Fruit fly (Drosophila melanogaster) whole organism, embryonic: ENCODE data around the gene CG32313.
A peak's percentile ranks its signal among the peaks of the same experiment; 100 is the strongest.

ENCODE experiments used
- B-H1 ChIP-seq: fragments of 200-800 bp; sonication (Bioruptor generic); IDR thresholded peaks from 3 replicates; pipeline ENCODE4 v1.3.6; 2022; ENCODE audit warnings: missing biosample characterization, missing genetic modification characterization
- CG10209 ChIP-seq: fragments of 200-800 bp; sonication (Bioruptor generic); optimal IDR thresholded peaks from 3 replicates; lab custom pipeline; 2017; ENCODE audit warnings: missing biosample characterization, mild to moderate bottlenecking, missing genetic modification characterization, missing genetic modification reagents
- CG11085 ChIP-seq: fragments of 200-800 bp; sonication (Bioruptor generic); IDR thresholded peaks from 2 replicates; pipeline ENCODE4 v1.3.6; 2022; ENCODE audit warnings: missing biosample characterization, missing genetic modification characterization
- CG11093 ChIP-seq: fragments of 200-800 bp; sonication (Bioruptor generic); IDR thresholded peaks from 3 replicates; pipeline ENCODE4 v1.3.6; 2022; ENCODE audit warnings: missing biosample characterization, missing genetic modification characterization
- CG12659 ChIP-seq: fragments of 200-800 bp; sonication (Bioruptor generic); optimal IDR thresholded peaks from 3 replicates; lab custom pipeline; 2017; ENCODE audit warnings: mild to moderate bottlenecking, missing biosample characterization, missing genetic modification reagents, missing genetic modification characterization
- CG1602 ChIP-seq: fragments of 200-800 bp; sonication (Bioruptor generic); optimal IDR thresholded peaks from 3 replicates; lab custom pipeline; 2016; ENCODE audit warnings: missing biosample characterization, missing genetic modification characterization
- CG1603 ChIP-seq: fragments of 200-800 bp; sonication (Bioruptor generic); optimal IDR thresholded peaks from 2 replicates; lab custom pipeline; 2019; ENCODE audit warnings: missing biosample characterization, mild to moderate bottlenecking, missing genetic modification characterization, moderate library complexity
- CG17361 ChIP-seq: fragments of 200-800 bp; sonication (Bioruptor generic); IDR thresholded peaks from 3 replicates; pipeline ENCODE4 v1.3.6; 2022; ENCODE audit warnings: missing biosample characterization, missing genetic modification characterization
- CG1792 ChIP-seq: fragments of 200-800 bp; sonication (Bioruptor generic); optimal IDR thresholded peaks from 2 replicates; lab custom pipeline; 2016; ENCODE audit warnings: missing biosample characterization, missing genetic modification characterization
- CG18619 ChIP-seq: fragments of 200-800 bp; sonication (Bioruptor generic); optimal IDR thresholded peaks from 3 replicates; lab custom pipeline; 2017; ENCODE audit warnings: missing biosample characterization, mild to moderate bottlenecking, missing genetic modification characterization
- CG3065 ChIP-seq: fragments of 200-800 bp; sonication (Bioruptor generic); optimal IDR thresholded peaks from 2 replicates; lab custom pipeline; 2016; ENCODE audit warnings: missing biosample characterization, missing genetic modification characterization
- CG31365 ChIP-seq: fragments of 200-800 bp; sonication (Bioruptor generic); optimal IDR thresholded peaks from 2 replicates; lab custom pipeline; 2018; ENCODE audit warnings: missing biosample characterization, mild to moderate bottlenecking, missing genetic modification characterization
- CG3281 ChIP-seq: fragments of 200-800 bp; sonication (Bioruptor generic); optimal IDR thresholded peaks from 3 replicates; lab custom pipeline; 2017; ENCODE audit warnings: missing biosample characterization, mild to moderate bottlenecking, missing genetic modification characterization
- CG4360 ChIP-seq: fragments of 200-800 bp; sonication (Bioruptor generic); IDR thresholded peaks from 2 replicates; pipeline ENCODE4 v1.3.6; 2022; ENCODE audit warnings: missing biosample characterization, missing genetic modification characterization
- CG4854 ChIP-seq: fragments of 200-800 bp; sonication (Bioruptor generic); optimal IDR thresholded peaks from 2 replicates; lab custom pipeline; 2016; ENCODE audit warnings: missing biosample characterization, missing genetic modification characterization, inconsistent platforms
- CG6683 ChIP-seq: fragments of 200-800 bp; sonication (Bioruptor generic); optimal IDR thresholded peaks from 2 replicates; lab custom pipeline; 2017; ENCODE audit warnings: missing biosample characterization, mild to moderate bottlenecking, missing genetic modification characterization, missing genetic modification reagents
- CG7372 ChIP-seq: fragments of 200-800 bp; sonication (Bioruptor generic); IDR thresholded peaks from 2 replicates; pipeline ENCODE4 v1.3.6; 2022; ENCODE audit warnings: missing biosample characterization, missing genetic modification characterization
- CG8290 ChIP-seq, 3 experiments: fragments of 200-800 bp; sonication (Bioruptor generic); optimal IDR thresholded peaks; 2 replicates each; lab custom pipeline; 2016 to 2019; ENCODE audit warnings: missing biosample characterization in 3 of 3, missing genetic modification characterization in 3 of 3, mild to moderate bottlenecking in 2 of 3, moderate library complexity in 1 of 3
- CG8944 ChIP-seq: fragments of 200-800 bp; sonication (Bioruptor generic); optimal IDR thresholded peaks from 3 replicates; lab custom pipeline; 2016; ENCODE audit warnings: missing biosample characterization, missing genetic modification characterization
- D19A ChIP-seq: fragments of 200-800 bp; optimal IDR thresholded peaks from 3 replicates; lab custom pipeline; 2019; ENCODE audit warnings: missing biosample characterization, mild to moderate bottlenecking, missing genetic modification characterization, moderate library complexity
- Deaf1 ChIP-seq: fragments of 200-800 bp; optimal IDR thresholded peaks from 3 replicates; lab custom pipeline; 2019; ENCODE audit warnings: missing biosample characterization, mild to moderate bottlenecking, missing genetic modification characterization, moderate library complexity
- Dll ChIP-seq: fragments of 200-800 bp; sonication (Bioruptor generic); IDR thresholded peaks from 4 replicates; pipeline ENCODE4 v1.3.6; 2022; ENCODE audit warnings: missing biosample characterization, missing genetic modification characterization; ENCODE audit not compliant: partially characterized antibody
- ERR ChIP-seq: fragments of 200-800 bp; sonication (Bioruptor generic); optimal IDR thresholded peaks from 2 replicates; lab custom pipeline; 2016; ENCODE audit warnings: missing biosample characterization, missing genetic modification characterization
- Ets65A ChIP-seq: fragments of 200-800 bp; sonication (Bioruptor generic); peaks from one replicate; lab custom pipeline; 2016; ENCODE audit warnings: missing biosample characterization, missing genetic modification characterization
- NC2α ChIP-seq: fragments of 200-800 bp; sonication (Bioruptor generic); optimal IDR thresholded peaks from 2 replicates; lab custom pipeline; 2016; ENCODE audit warnings: missing biosample characterization, missing genetic modification characterization
- NK7.1 ChIP-seq: fragments of 200-800 bp; sonication (Bioruptor generic); optimal IDR thresholded peaks from 3 replicates; lab custom pipeline; 2016; ENCODE audit warnings: missing biosample characterization, missing genetic modification characterization
- PHDP ChIP-seq: fragments of 200-800 bp; sonication (Bioruptor generic); optimal IDR thresholded peaks from 3 replicates; lab custom pipeline; 2018; ENCODE audit warnings: missing biosample characterization, mild to moderate bottlenecking, missing genetic modification characterization, moderate library complexity
- Scr ChIP-seq: fragments of 200-800 bp; sonication (Bioruptor generic); IDR thresholded peaks from 2 replicates; pipeline ENCODE4 v1.3.6; 2022; ENCODE audit warnings: missing biosample characterization, missing genetic modification characterization; ENCODE audit not compliant: partially characterized antibody
- TFAM ChIP-seq: fragments of 200-800 bp; sonication (Bioruptor generic); optimal IDR thresholded peaks from 2 replicates; lab custom pipeline; 2017; ENCODE audit warnings: missing biosample characterization, missing genetic modification characterization, inconsistent platforms
- Usf ChIP-seq: fragments of 200-800 bp; sonication (Bioruptor generic); optimal IDR thresholded peaks from 2 replicates; lab custom pipeline; 2017; ENCODE audit warnings: missing genotype, missing biosample characterization, missing genetic modification characterization
- YL-1 ChIP-seq: fragments of 200-800 bp; sonication (Bioruptor generic); optimal IDR thresholded peaks from 3 replicates; lab custom pipeline; 2017; ENCODE audit warnings: missing biosample characterization, mild to moderate bottlenecking, missing genetic modification characterization
- bab2 ChIP-seq: fragments of 200-800 bp; sonication (Bioruptor generic); optimal IDR thresholded peaks from 2 replicates; lab custom pipeline; 2016; ENCODE audit warnings: missing biosample characterization, missing genetic modification characterization
- btn ChIP-seq: fragments of 200-800 bp; sonication (Bioruptor generic); optimal IDR thresholded peaks from 2 replicates; lab custom pipeline; 2016; ENCODE audit warnings: missing biosample characterization, missing genetic modification characterization
- crol ChIP-seq: fragments of 200-800 bp; sonication (Bioruptor generic); IDR thresholded peaks from 2 replicates; pipeline ENCODE4 v1.3.6; 2022; ENCODE audit warnings: missing biosample characterization, missing genetic modification characterization
- dysf ChIP-seq: fragments of 200-800 bp; sonication (Bioruptor generic); IDR thresholded peaks from 3 replicates; pipeline ENCODE4 v1.3.6; 2022; ENCODE audit warnings: missing biosample characterization, missing genetic modification characterization
- emc ChIP-seq: fragments of 200-800 bp; sonication (Bioruptor generic); optimal IDR thresholded peaks from 2 replicates; lab custom pipeline; 2016; ENCODE audit warnings: missing biosample characterization, missing genetic modification characterization
- fru ChIP-seq: fragments of >200 bp; optimal IDR thresholded peaks from 2 replicates; lab custom pipeline; 2017
- gfzf ChIP-seq: fragments of 200-800 bp; sonication (Bioruptor generic); optimal IDR thresholded peaks from 2 replicates; lab custom pipeline; 2016; ENCODE audit warnings: missing biosample characterization, mild to moderate bottlenecking, missing genetic modification characterization, moderate library complexity
- hb ChIP-seq: fragments of 200-800 bp; sonication (Bioruptor generic); IDR thresholded peaks from 3 replicates; pipeline ENCODE4 v1.3.6; 2022; ENCODE audit warnings: missing biosample characterization, missing genetic modification characterization; ENCODE audit not compliant: partially characterized antibody
- inv ChIP-seq: fragments of 200-800 bp; sonication (Bioruptor generic); IDR thresholded peaks from 2 replicates; pipeline ENCODE4 v1.3.6; 2022; ENCODE audit warnings: missing biosample characterization, missing genetic modification characterization; ENCODE audit not compliant: partially characterized antibody
- org-1 ChIP-seq: fragments of 200-800 bp; sonication (Bioruptor generic); optimal IDR thresholded peaks from 2 replicates; lab custom pipeline; 2017; ENCODE audit warnings: missing biosample characterization, missing genetic modification characterization
- p53 ChIP-seq: fragments of 200-800 bp; sonication (Bioruptor generic); optimal IDR thresholded peaks from 2 replicates; lab custom pipeline; 2016; ENCODE audit warnings: missing biosample characterization, missing genetic modification characterization
- pb ChIP-seq: fragments of 200-800 bp; sonication (Bioruptor generic); optimal IDR thresholded peaks from 3 replicates; lab custom pipeline; 2016; ENCODE audit warnings: missing biosample characterization, missing genetic modification characterization
- pho ChIP-seq: fragments of 200-800 bp; sonication (Bioruptor generic); optimal IDR thresholded peaks from 2 replicates; lab custom pipeline; 2016; ENCODE audit warnings: missing biosample characterization, missing genetic modification characterization
- ranshi ChIP-seq: fragments of 200-800 bp; sonication (Bioruptor generic); IDR thresholded peaks from 2 replicates; pipeline ENCODE4 v1.3.6; 2022; ENCODE audit warnings: missing biosample characterization, missing genetic modification characterization
- schlank ChIP-seq: fragments of 200-800 bp; sonication (Bioruptor generic); optimal IDR thresholded peaks from 2 replicates; lab custom pipeline; 2018; ENCODE audit warnings: missing biosample characterization, mild to moderate bottlenecking, missing genetic modification characterization
- slbo ChIP-seq: fragments of 200-800 bp; sonication (Bioruptor generic); IDR thresholded peaks from 2 replicates; pipeline ENCODE4 v1.3.6; 2022; ENCODE audit warnings: missing biosample characterization, missing genetic modification characterization
- usp ChIP-seq: fragments of >200 bp; optimal IDR thresholded peaks from 2 replicates; lab custom pipeline; 2017; ENCODE audit warnings: missing biosample characterization, missing genetic modification characterization
- wor ChIP-seq: fragments of 200-800 bp; sonication (Bioruptor generic); IDR thresholded peaks from 2 replicates; pipeline ENCODE4 v1.3.6; 2022; ENCODE audit warnings: missing biosample characterization, missing genetic modification characterization

The CG32313 gene

DNA sequence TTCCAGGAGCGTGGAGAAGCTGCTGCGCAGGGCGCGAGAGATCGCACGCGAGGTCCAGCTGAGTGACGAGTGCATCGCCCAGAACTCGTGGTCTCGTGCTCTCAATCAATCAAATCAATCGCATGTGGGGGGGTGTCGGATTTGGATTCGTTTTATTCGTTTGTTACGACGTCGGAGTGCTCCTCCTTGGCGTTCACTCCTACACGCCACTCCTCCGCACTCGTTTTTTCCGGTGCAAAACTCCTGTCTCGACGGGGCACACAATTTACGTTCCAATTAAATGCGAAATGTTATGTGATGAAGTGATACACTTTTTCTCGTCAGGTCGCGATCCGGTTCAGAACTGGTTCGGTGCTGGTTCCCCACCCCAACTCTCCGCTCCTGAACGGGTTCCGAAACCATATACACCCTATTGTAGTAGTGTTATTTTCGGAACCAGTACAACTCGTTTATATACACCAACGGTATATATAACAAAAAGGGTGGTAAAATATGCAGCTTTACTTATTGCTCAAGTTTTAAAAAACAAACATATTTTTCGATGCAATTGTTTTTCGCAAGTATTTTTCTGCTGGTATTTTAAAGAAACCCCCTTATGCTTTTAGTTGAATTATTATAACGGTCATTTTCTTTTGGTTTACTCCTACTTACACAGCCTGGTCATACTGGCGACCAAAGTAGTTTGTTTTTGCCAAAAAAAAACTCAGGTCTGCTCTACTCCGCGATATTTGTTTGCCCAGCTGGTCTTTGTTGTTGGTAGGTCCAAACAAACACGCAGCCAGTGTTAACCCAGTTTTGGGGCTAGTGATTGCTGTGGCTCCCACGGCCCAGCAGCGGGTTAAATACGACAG lies 8.8 kb downstream of the CG32313 start, which contains the start of the genes CG12091 and pns (continued):
- TF ChIP-seq pb (GFP tag; lab: Kevin White, UChicago) (peak; percentile 45), p53 (peak; percentile 58), CG31365 (tag; lab: Kevin White, UChicago) (peak; percentile 50), schlank (tag; lab: Kevin White, UChicago) (no peak), CG6683 (GFP tag; lab: Kevin White, UChicago) (no peak), CG8944 (GFP tag; lab: Kevin White, UChicago) (peak; percentile 41), NK7.1 (GFP tag; lab: Kevin White, UChicago) (peak; percentile 20), D19A (peak; percentile 27), CG1603 (tag; lab: Kevin White, UChicago) (no peak), hb (no peak), NC2α (GFP tag; lab: Kevin White, UChicago) (peak; percentile 0), CG4854 (GFP tag; lab: Kevin White, UChicago) (peak; percentile 60), CG3281 (GFP tag; lab: Kevin White, UChicago) (peak; percentile 66), CG8290 (GFP tag; optimal IDR thresholded peaks at IDR 0.05; lab: Kevin White, UChicago) (peak; percentile 68), CG8290 (tag; optimal IDR thresholded peaks at IDR 0.05; lab: Kevin White, UChicago) (peak in 1 of 2 experiments; percentile 53), org-1 (GFP tag; lab: Kevin White, UChicago) (peak; percentile 12), usp (GFP tag; lab: Kevin White, UChicago) (no peak), fru (no peak), CG1792 (GFP tag; lab: Kevin White, UChicago) (peak; percentile 60), wor (GFP tag; lab: Robert Waterston, UW) (peak; percentile 58), Scr (GFP tag; lab: Robert Waterston, UW) (peak; percentile 57), TFAM (GFP tag; lab: Kevin White, UChicago) (no peak), B-H1 (GFP tag; lab: Robert Waterston, UW) (peak; percentile 67), dysf (GFP tag; lab: Robert Waterston, UW) (peak; percentile 59; the same call in 2 of the 3 replicates), CG3065 (GFP tag; lab: Kevin White, UChicago) (peak; percentile 35), Usf (GFP tag; lab: Kevin White, UChicago) (peak; percentile 15), Dll (GFP tag; lab: Robert Waterston, UW) (peak; percentile 41; the same call in 1 of the 4 replicates), pho (GFP tag; lab: Kevin White, UChicago) (peak; percentile 66), CG1602 (GFP tag; lab: Kevin White, UChicago) (peak; percentile 41), ERR (peak; percentile 63), CG17361 (GFP tag; lab: Robert Waterston, UW) (peak; percentile 74), slbo (GFP tag; lab: Robert Waterston, UW) (peak; percentile 83), crol (GFP tag; lab: Robert Waterston, UW) (no peak; the same call in 1 of the 2 replicates), inv (peak; percentile 73; the same call in 1 of the 2 replicates), CG10209 (GFP tag; lab: Kevin White, UChicago) (peak; percentile 61), bab2 (GFP tag; lab: Kevin White, UChicago) (peak; percentile 78), YL-1 (GFP tag; lab: Kevin White, UChicago) (peak; percentile 82), btn (peak; percentile 28), Deaf1 (peak; percentile 51), CG11085 (GFP tag; lab: Robert Waterston, UW) (peak; percentile 38; the same call in 1 of the 2 replicates), CG18619 (GFP tag; lab: Kevin White, UChicago) (peak; percentile 44), emc (GFP tag; lab: Kevin White, UChicago) (no peak), CG11093 (no peak), Ets65A (GFP tag; lab: Kevin White, UChicago) (peak; percentile 93), gfzf (GFP tag; lab: Kevin White, UChicago) (peak; percentile 93), PHDP (peak; percentile 70), ranshi (peak; percentile 38; the same call in 1 of the 2 replicates), CG12659 (GFP tag; lab: Kevin White, UChicago) (peak; percentile 87), CG4360 (GFP tag; lab: Robert Waterston, UW) (peak; percentile 18; the same call in 1 of the 2 replicates), CG7372 (GFP tag; lab: Robert Waterston, UW) (peak; percentile 60; the same call in 1 of the 2 replicates)
